Fruit fly (Drosophila melanogaster) whole organism, embryonic: ENCODE data around the gene Fkbp59.

Experiments
- CG10209 ChIP-seq: fragments of 200-800 bp; sonication (Bioruptor generic); optimal IDR thresholded peaks from 3 replicates; lab custom pipeline; 2017; ENCODE audit warnings: missing biosample characterization, mild to moderate bottlenecking, missing genetic modification characterization, missing genetic modification reagents
- CG10431 ChIP-seq: fragments of 200-800 bp; sonication (Bioruptor generic); optimal IDR thresholded peaks from 3 replicates; lab custom pipeline; 2018; ENCODE audit warnings: missing biosample characterization, mild to moderate bottlenecking, missing genetic modification characterization
- CG11560 ChIP-seq: fragments of 200-800 bp; sonication (Bioruptor generic); IDR thresholded peaks from 3 replicates; pipeline ENCODE4 v1.3.6; 2022; ENCODE audit warnings: missing biosample characterization, missing genetic modification characterization
- CG12155 ChIP-seq: fragments of 200-800 bp; sonication (Bioruptor generic); optimal IDR thresholded peaks from 3 replicates; lab custom pipeline; 2016; ENCODE audit warnings: missing biosample characterization, missing genetic modification characterization
- CG13287 ChIP-seq: fragments of 200-800 bp; sonication (Bioruptor generic); IDR thresholded peaks from 2 replicates; pipeline ENCODE4 v1.3.6; 2022; ENCODE audit warnings: missing biosample characterization, missing genetic modification characterization; ENCODE audit not compliant: partially characterized antibody
- CG1529 ChIP-seq: fragments of 200-800 bp; sonication (Bioruptor generic); optimal IDR thresholded peaks from 3 replicates; lab custom pipeline; 2018; ENCODE audit warnings: missing biosample characterization, missing genetic modification characterization
- CG15696 ChIP-seq: fragments of 200-800 bp; sonication (Bioruptor generic); optimal IDR thresholded peaks from 2 replicates; lab custom pipeline; 2019; ENCODE audit warnings: missing biosample characterization, mild to moderate bottlenecking, missing genetic modification characterization, moderate library complexity
- CG16815 ChIP-seq: fragments of 200-800 bp; sonication (Bioruptor generic); optimal IDR thresholded peaks from 3 replicates; lab custom pipeline; 2017; ENCODE audit warnings: missing biosample characterization, mild to moderate bottlenecking, missing genetic modification characterization
- CG17186 ChIP-seq: fragments of 200-800 bp; sonication (Bioruptor generic); optimal IDR thresholded peaks from 3 replicates; lab custom pipeline; 2017; ENCODE audit warnings: missing biosample characterization, missing genetic modification reagents, missing genetic modification characterization
- CG17361 ChIP-seq: fragments of 200-800 bp; sonication (Bioruptor generic); IDR thresholded peaks from 3 replicates; pipeline ENCODE4 v1.3.6; 2022; ENCODE audit warnings: missing biosample characterization, missing genetic modification characterization
- CG18262 ChIP-seq: fragments of 200-800 bp; optimal IDR thresholded peaks from 3 replicates; lab custom pipeline; 2019; ENCODE audit warnings: missing biosample characterization, mild to moderate bottlenecking, missing genetic modification characterization, moderate library complexity
- CG18619 ChIP-seq: fragments of 200-800 bp; sonication (Bioruptor generic); optimal IDR thresholded peaks from 3 replicates; lab custom pipeline; 2017; ENCODE audit warnings: missing biosample characterization, mild to moderate bottlenecking, missing genetic modification characterization
- CG2199 ChIP-seq: fragments of 200-800 bp; sonication (Bioruptor generic); IDR thresholded peaks from 3 replicates; pipeline ENCODE4 v1.3.6; 2022; ENCODE audit warnings: missing biosample characterization, missing genetic modification characterization
- CG3281 ChIP-seq: fragments of 200-800 bp; sonication (Bioruptor generic); optimal IDR thresholded peaks from 3 replicates; lab custom pipeline; 2017; ENCODE audit warnings: missing biosample characterization, mild to moderate bottlenecking, missing genetic modification characterization
- CG3847 ChIP-seq: fragments of 200-800 bp; sonication (Bioruptor generic); IDR thresholded peaks from 2 replicates; pipeline ENCODE4 v1.3.6; 2022; ENCODE audit warnings: missing biosample characterization, missing genetic modification characterization
- CG4404 ChIP-seq: fragments of 200-800 bp; sonication (Bioruptor generic); IDR thresholded peaks from 2 replicates; pipeline ENCODE4 v1.3.6; 2022; ENCODE audit warnings: missing biosample characterization, missing genetic modification characterization
- CG4820 ChIP-seq: fragments of 200-800 bp; sonication (Bioruptor generic); optimal IDR thresholded peaks from 3 replicates; lab custom pipeline; 2016; ENCODE audit warnings: missing biosample characterization, missing genetic modification characterization
- CG6765 ChIP-seq: fragments of 200-800 bp; sonication (Bioruptor generic); optimal IDR thresholded peaks from 3 replicates; lab custom pipeline; 2017; ENCODE audit warnings: missing biosample characterization, mild to moderate bottlenecking, missing genetic modification characterization
- CG7372 ChIP-seq: fragments of 200-800 bp; sonication (Bioruptor generic); IDR thresholded peaks from 2 replicates; pipeline ENCODE4 v1.3.6; 2022; ENCODE audit warnings: missing biosample characterization, missing genetic modification characterization
- CG7745 ChIP-seq: fragments of 200-800 bp; sonication (Bioruptor generic); optimal IDR thresholded peaks from 2 replicates; lab custom pipeline; 2018; ENCODE audit warnings: missing biosample characterization, mild to moderate bottlenecking, missing genetic modification characterization, moderate library complexity
- CG8478 ChIP-seq: fragments of >200 bp; optimal IDR thresholded peaks from 2 replicates; lab custom pipeline; 2018
- D19B ChIP-seq: fragments of 200-800 bp; sonication (Bioruptor generic); optimal IDR thresholded peaks from 2 replicates; lab custom pipeline; 2017; ENCODE audit warnings: missing biosample characterization, mild to moderate bottlenecking, missing genetic modification characterization
- Dfd ChIP-seq, 2 experiments: fragments of >200 bp; optimal IDR thresholded peaks; 2 replicates each; lab custom pipeline; 2017; ENCODE audit warnings: missing biosample characterization in 2 of 2, missing genetic modification characterization in 2 of 2
- ERR ChIP-seq: fragments of 200-800 bp; sonication (Bioruptor generic); optimal IDR thresholded peaks from 2 replicates; lab custom pipeline; 2016; ENCODE audit warnings: missing biosample characterization, missing genetic modification characterization
- Ets65A ChIP-seq: fragments of 200-800 bp; sonication (Bioruptor generic); peaks from one replicate; lab custom pipeline; 2016; ENCODE audit warnings: missing biosample characterization, missing genetic modification characterization
- GATAe ChIP-seq: fragments of 200-800 bp; sonication (Bioruptor generic); conservative IDR thresholded peaks from 2 replicates; pipeline ENCODE4 v1.3.6; 2022; ENCODE audit warnings: missing biosample characterization, missing genetic modification characterization
- HmgD ChIP-seq: fragments of 200-800 bp; sonication (Bioruptor generic); optimal IDR thresholded peaks from 3 replicates; lab custom pipeline; 2016; ENCODE audit warnings: missing biosample characterization, missing genetic modification characterization
- Nf-YC ChIP-seq: fragments of 200-800 bp; optimal IDR thresholded peaks from 3 replicates; lab custom pipeline; 2019; ENCODE audit warnings: missing biosample characterization, mild to moderate bottlenecking, missing genetic modification characterization, moderate library complexity
- Scr ChIP-seq: fragments of 200-800 bp; sonication (Bioruptor generic); IDR thresholded peaks from 2 replicates; pipeline ENCODE4 v1.3.6; 2022; ENCODE audit warnings: missing biosample characterization, missing genetic modification characterization; ENCODE audit not compliant: partially characterized antibody
- Side ChIP-seq: fragments of 200-800 bp; sonication (Bioruptor generic); optimal IDR thresholded peaks from 2 replicates; lab custom pipeline; 2016; ENCODE audit warnings: missing biosample characterization, missing genetic modification characterization
- Sox100B ChIP-seq: fragments of 200-800 bp; sonication (Bioruptor generic); optimal IDR thresholded peaks from 3 replicates; lab custom pipeline; 2018; ENCODE audit warnings: missing biosample characterization, mild to moderate bottlenecking, missing genetic modification characterization
- Stat92E ChIP-seq, 3 experiments: fragments of >200 bp in 2 of 3; fragments of 200-800 bp in 1 of 3; sonication (Bioruptor generic) in 1 of 3; optimal IDR thresholded peaks; 2 replicates each; lab custom pipeline; 2017 to 2019; ENCODE audit warnings: missing biosample characterization in 3 of 3, missing genetic modification characterization in 3 of 3, mild to moderate bottlenecking in 1 of 3, moderate library complexity in 1 of 3
- ara ChIP-seq: fragments of 200-800 bp; sonication (Bioruptor generic); IDR thresholded peaks from 2 replicates; pipeline ENCODE4 v1.3.6; 2022; ENCODE audit warnings: missing biosample characterization, missing genetic modification characterization
- ase ChIP-seq: fragments of 200-800 bp; sonication (Bioruptor generic); IDR thresholded peaks from 3 replicates; pipeline ENCODE4 v1.3.6; 2022; ENCODE audit warnings: missing biosample characterization, missing genetic modification characterization
- cad ChIP-seq: fragments of >200 bp; optimal IDR thresholded peaks from 2 replicates; lab custom pipeline; 2017; ENCODE audit warnings: missing biosample characterization, missing genetic modification characterization
- cg ChIP-seq: fragments of 200-800 bp; sonication (Bioruptor generic); optimal IDR thresholded peaks from 3 replicates; lab custom pipeline; 2019; ENCODE audit warnings: missing biosample characterization, mild to moderate bottlenecking, missing genetic modification characterization, moderate library complexity
- chif ChIP-seq, 2 experiments: fragments of 200-800 bp; sonication (Bioruptor generic); optimal IDR thresholded peaks; 3 replicates each; lab custom pipeline; 2016; ENCODE audit warnings: missing biosample characterization in 2 of 2, missing genetic modification characterization in 2 of 2
- chn ChIP-seq: fragments of 200-800 bp; sonication (Bioruptor generic); optimal IDR thresholded peaks from 2 replicates; lab custom pipeline; 2016; ENCODE audit warnings: missing biosample characterization, missing genetic modification characterization
- emc ChIP-seq: fragments of 200-800 bp; sonication (Bioruptor generic); optimal IDR thresholded peaks from 2 replicates; lab custom pipeline; 2016; ENCODE audit warnings: missing biosample characterization, missing genetic modification characterization
- hth ChIP-seq: fragments of >200 bp; optimal IDR thresholded peaks from 2 replicates; lab custom pipeline; 2017; ENCODE audit warnings: inconsistent platforms
- lbe ChIP-seq: fragments of 200-800 bp; sonication (Bioruptor generic); optimal IDR thresholded peaks from 2 replicates; lab custom pipeline; 2016; ENCODE audit warnings: missing biosample characterization, mild to moderate bottlenecking, missing genetic modification characterization
- nau ChIP-seq: fragments of 200-800 bp; sonication (Bioruptor generic); optimal IDR thresholded peaks from 3 replicates; lab custom pipeline; 2017; ENCODE audit warnings: missing biosample characterization, mild to moderate bottlenecking, missing genetic modification characterization, missing genetic modification reagents
- nerfin-1 ChIP-seq: fragments of 200-800 bp; sonication (Bioruptor generic); optimal IDR thresholded peaks from 3 replicates; lab custom pipeline; 2019; ENCODE audit warnings: missing biosample characterization, mild to moderate bottlenecking, missing genetic modification characterization, moderate library complexity
- otp ChIP-seq: fragments of 200-800 bp; sonication (Bioruptor generic); IDR thresholded peaks from 3 replicates; pipeline ENCODE4, ENCODE4 v1.3.6; 2022; ENCODE audit warnings: missing biosample characterization, missing genetic modification characterization
- pfk ChIP-seq: fragments of 200-800 bp; sonication (Bioruptor generic); optimal IDR thresholded peaks from 2 replicates; lab custom pipeline; 2018; ENCODE audit warnings: missing biosample characterization, mild to moderate bottlenecking, missing genetic modification characterization, moderate library complexity
- pita ChIP-seq: fragments of 200-800 bp; sonication (Bioruptor generic); optimal IDR thresholded peaks from 2 replicates; lab custom pipeline; 2017; ENCODE audit warnings: missing biosample characterization, mild to moderate bottlenecking, missing genetic modification characterization
- pum ChIP-seq: fragments of 200-800 bp; sonication (Bioruptor generic); optimal IDR thresholded peaks from 2 replicates; lab custom pipeline; 2016; ENCODE audit warnings: missing biosample characterization, missing genetic modification characterization
- schlank ChIP-seq: fragments of 200-800 bp; sonication (Bioruptor generic); optimal IDR thresholded peaks from 2 replicates; lab custom pipeline; 2018; ENCODE audit warnings: missing biosample characterization, mild to moderate bottlenecking, missing genetic modification characterization
- tio ChIP-seq: fragments of 200-800 bp; sonication (Bioruptor generic); optimal IDR thresholded peaks from 2 replicates; lab custom pipeline; 2017; ENCODE audit warnings: missing biosample characterization, missing genetic modification characterization, inconsistent platforms
- toy ChIP-seq: fragments of 200-800 bp; sonication (Bioruptor generic); IDR thresholded peaks from 2 replicates; pipeline ENCODE4 v1.3.6; 2022; ENCODE audit warnings: missing biosample characterization, missing genetic modification characterization
- usp ChIP-seq: fragments of >200 bp; optimal IDR thresholded peaks from 2 replicates; lab custom pipeline; 2017; ENCODE audit warnings: missing biosample characterization, missing genetic modification characterization
- vnd ChIP-seq: fragments of 200-800 bp; sonication (Bioruptor generic); IDR thresholded peaks from 3 replicates; pipeline ENCODE4 v1.3.6; 2022; ENCODE audit warnings: missing biosample characterization, missing genetic modification characterization; ENCODE audit not compliant: partially characterized antibody

Gene Fkbp59

dm6 chr2L:9897296-9897695, 9.5 kb downstream of the Fkbp59 start, which contains the start of gene RpS2 (continued):
- TF ChIP-seq vnd (GFP tag; lab: Robert Waterston, UW) (peak; percentile 98), Scr (GFP tag; lab: Robert Waterston, UW) (peak; percentile 99), CG12155 (GFP tag; lab: Kevin White, UChicago) (peak; percentile 18), Dfd (GFP tag; optimal IDR thresholded peaks at IDR 0.05; lab: Kevin White, UChicago) (no peak), CG7745 (tag; lab: Kevin White, UChicago) (no peak), CG10431 (GFP tag; lab: Kevin White, UChicago) (no peak), CG7372 (GFP tag; lab: Robert Waterston, UW) (no peak), Nf-YC (peak; percentile 22), cg (no peak), CG15696 (no peak), Stat92E (GFP tag; optimal IDR thresholded peaks at IDR 0.05; lab: Kevin White, UChicago) (peak in 1 of 3 experiments; percentile 22), CG13287 (peak; percentile 99), nau (GFP tag; lab: Kevin White, UChicago) (peak; percentile 64), emc (GFP tag; lab: Kevin White, UChicago) (no peak), CG16815 (no peak), chn (GFP tag; lab: Kevin White, UChicago) (peak; percentile 14), CG6765 (no peak), ase (GFP tag; lab: Robert Waterston, UW) (no peak), lbe (GFP tag; lab: Kevin White, UChicago) (peak; percentile 69), Sox100B (GFP tag; lab: Kevin White, UChicago) (peak; percentile 23), otp (GFP tag; lab: Robert Waterston, UW) (no peak), tio (GFP tag; lab: Kevin White, UChicago) (no peak), CG3281 (GFP tag; lab: Kevin White, UChicago) (peak; percentile 37), ara (GFP tag; lab: Robert Waterston, UW) (no peak), CG4404 (GFP tag; lab: Robert Waterston, UW) (no peak), nerfin-1 (tag; lab: Kevin White, UChicago) (peak; percentile 51), CG18619 (GFP tag; lab: Kevin White, UChicago) (peak; percentile 47), CG10209 (GFP tag; lab: Kevin White, UChicago) (peak; percentile 8), CG2199 (no peak), CG17361 (peak; percentile 25; the same call in 1 of the 3 replicates), cad (GFP tag; lab: Kevin White, UChicago) (no peak), ERR (GFP tag; lab: Kevin White, UChicago) (no peak), toy (GFP tag; lab: Robert Waterston, UW) (no peak), pum (GFP tag; lab: Kevin White, UChicago) (no peak), GATAe (GFP tag; lab: Robert Waterston, UW) (no peak), hth (no peak), usp (no peak), D19B (GFP tag; lab: Kevin White, UChicago) (no peak), pfk (GFP tag; lab: Kevin White, UChicago) (peak; percentile 64), HmgD (no peak), schlank (tag; lab: Kevin White, UChicago) (no peak), Ets65A (GFP tag; lab: Kevin White, UChicago) (no peak), pita (GFP tag; lab: Kevin White, UChicago) (no peak), chif (GFP tag; optimal IDR thresholded peaks at IDR 0.05; lab: Kevin White, UChicago) (peak in 1 of 2 experiments; percentile 24), CG1529 (GFP tag; lab: Kevin White, UChicago) (peak; percentile 32), CG4820 (no peak), CG17186 (peak; percentile 52), Side (GFP tag; lab: Kevin White, UChicago) (no peak), CG11560 (tag; lab: Robert Waterston, UW) (no peak), CG8478 (lab: Kevin White, UChicago) (no peak), CG3847 (GFP tag; lab: Robert Waterston, UW) (peak; percentile 43), CG18262 (tag; lab: Kevin White, UChicago) (peak; percentile 8)
